Worm (Caenorhabditis elegans): ENCODE results near the gene F13D11.4.

Gene F13D11.4

ce11 chrX:5839643-5840042 is 5.0 kb upstream of the F13D11.4 start, which contains the start of gene dct-11:
dct-11 (minus strand) TSS chrX:5839778.
- TF ChIP-seq ama-1 (optimal IDR thresholded peaks at IDR 0.05) = no peak
- TF ChIP-seq tra-4 (tag; optimal IDR thresholded peaks at IDR 0.05) = no peak
- no peak for TF ChIP-seq pes-1 (GFP tag; IDR thresholded peaks at IDR 0.05)
- TF ChIP-seq F13C5.2 (tag; optimal IDR thresholded peaks at IDR 0.05) = no peak
- TF ChIP-seq aly-1 (tag; optimal IDR thresholded peaks at IDR 0.05) = no peak
- no peak for TF ChIP-seq tbx-37 (GFP tag; conservative IDR thresholded peaks at IDR 0.05)
- TF ChIP-seq ceh-36 (tag; optimal IDR thresholded peaks at IDR 0.05) = no peak

ce11 chrX:5839143-5839542 is 4.5 kb upstream of the F13D11.4 start:
- TF ChIP-seq ets-7 (tag; optimal IDR thresholded peaks at IDR 0.05) = no peak
- TF ChIP-seq aly-1 (tag; optimal IDR thresholded peaks at IDR 0.05) = no peak

- TF ChIP-seq hnd-1 (tag; optimal IDR thresholded peaks at IDR 0.05) (no peak), B0310.2 (tag; optimal IDR thresholded peaks at IDR 0.05) (no peak), hmg-4 (GFP tag; optimal IDR thresholded peaks at IDR 0.05) (no peak), ceh-36 (tag; optimal IDR thresholded peaks at IDR 0.05) (no peak), hmbx-1 (tag; optimal IDR thresholded peaks at IDR 0.05) (no peak), tra-4 (tag; optimal IDR thresholded peaks at IDR 0.05) (no peak), tbx-11 (GFP tag; IDR thresholded peaks at IDR 0.05) (no peak), sea-1 (GFP tag; conservative IDR thresholded peaks at IDR 0.05) (no peak), scrt-1 (GFP tag; IDR thresholded peaks at IDR 0.05) (no peak), ama-1 (optimal IDR thresholded peaks at IDR 0.05) (no peak), flt-1 (GFP tag; IDR thresholded peaks at IDR 0.05) (no peak), aly-1 (tag; optimal IDR thresholded peaks at IDR 0.05) (no peak), ceh-13 (GFP tag; optimal IDR thresholded peaks at IDR 0.05) (no peak)
These were observed 2.4 kb upstream of the F13D11.4 start for ce11 chrX:5837035-5837434.

DNA sequence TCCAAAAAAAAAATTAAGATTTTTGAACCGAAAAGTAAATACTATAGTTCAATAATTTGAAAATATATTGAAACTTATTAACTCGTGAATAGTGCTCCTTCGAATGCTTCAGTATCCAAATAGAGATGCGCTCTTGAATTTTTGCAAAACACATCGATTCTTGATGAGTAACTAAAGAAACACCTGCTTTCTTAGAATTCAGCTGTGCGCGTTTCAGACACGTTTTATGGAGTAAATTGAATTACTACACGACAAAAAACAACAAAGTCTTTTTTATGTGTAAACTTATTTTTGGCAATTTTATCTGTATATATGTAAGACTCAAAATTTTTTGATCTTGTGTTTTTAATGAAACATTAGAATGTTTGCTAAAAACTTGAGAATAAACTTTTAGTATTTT is 1.9 kb upstream of the F13D11.4 start:
- TF ChIP-seq tbx-37 (GFP tag; conservative IDR thresholded peaks at IDR 0.05) (no peak), ets-7 (tag; optimal IDR thresholded peaks at IDR 0.05) (no peak), B0310.2 (tag; optimal IDR thresholded peaks at IDR 0.05) (no peak), ceh-36 (tag; optimal IDR thresholded peaks at IDR 0.05) (no peak), F13C5.2 (tag; optimal IDR thresholded peaks at IDR 0.05) (no peak), hmg-4 (GFP tag; optimal IDR thresholded peaks at IDR 0.05) (no peak), flt-1 (GFP tag; IDR thresholded peaks at IDR 0.05) (no peak), aly-1 (tag; optimal IDR thresholded peaks at IDR 0.05) (no peak), ceh-13 (GFP tag; optimal IDR thresholded peaks at IDR 0.05) (no peak)

DNA sequence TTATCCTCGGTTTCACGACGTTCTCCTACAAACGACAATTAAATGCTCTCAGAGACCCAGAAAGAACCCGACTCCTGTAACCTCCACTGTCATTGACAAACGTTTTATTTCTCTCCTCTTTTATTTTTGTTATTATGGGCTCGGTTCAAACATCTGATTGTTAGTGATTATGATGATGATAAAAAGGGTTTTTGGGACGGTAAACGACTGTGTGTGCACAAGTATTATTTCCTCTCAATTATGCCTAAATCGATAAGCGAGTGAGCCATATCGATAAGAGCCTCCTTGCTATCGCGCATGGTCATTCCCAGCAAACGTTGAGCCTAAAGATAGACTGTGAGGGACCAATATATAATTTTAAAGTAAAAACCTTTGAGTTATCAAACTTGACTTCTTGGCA is 2.8 kb downstream of the F13D11.4 start:
- TF ChIP-seq ama-1 (optimal IDR thresholded peaks at IDR 0.05) (no peak), ets-7 (tag; optimal IDR thresholded peaks at IDR 0.05) (no peak), sea-1 (GFP tag; conservative IDR thresholded peaks at IDR 0.05) (no peak), tra-4 (tag; optimal IDR thresholded peaks at IDR 0.05) (no peak), scrt-1 (GFP tag; IDR thresholded peaks at IDR 0.05) (no peak), ceh-36 (tag; optimal IDR thresholded peaks at IDR 0.05) (no peak), hmg-4 (GFP tag; optimal IDR thresholded peaks at IDR 0.05) (no peak), B0310.2 (tag; optimal IDR thresholded peaks at IDR 0.05) (no peak), aly-1 (tag; optimal IDR thresholded peaks at IDR 0.05) (no peak), hmbx-1 (tag; optimal IDR thresholded peaks at IDR 0.05) (no peak), pes-1 (GFP tag; IDR thresholded peaks at IDR 0.05) (no peak), tbx-37 (GFP tag; conservative IDR thresholded peaks at IDR 0.05) (no peak), tbx-11 (GFP tag; IDR thresholded peaks at IDR 0.05) (no peak)

ce11 chrX:5829175-5829574 is 5.4 kb downstream of the F13D11.4 start, which contains the start of gene acp-5:
acp-5 (plus strand) TSS chrX:5829435.
- TF ChIP-seq B0310.2 (tag; optimal IDR thresholded peaks at IDR 0.05) = no peak
- TF ChIP-seq tra-4 (tag; optimal IDR thresholded peaks at IDR 0.05) = no peak
- TF ChIP-seq tbx-11 (GFP tag; IDR thresholded peaks at IDR 0.05) = no peak
- TF ChIP-seq scrt-1 (GFP tag; IDR thresholded peaks at IDR 0.05) = no peak
- no peak for TF ChIP-seq aly-1 (tag; optimal IDR thresholded peaks at IDR 0.05)
- no peak for TF ChIP-seq hnd-1 (tag; optimal IDR thresholded peaks at IDR 0.05)
- no peak for TF ChIP-seq ets-7 (tag; optimal IDR thresholded peaks at IDR 0.05)
- no peak for TF ChIP-seq flt-1 (GFP tag; IDR thresholded peaks at IDR 0.05)
- TF ChIP-seq ceh-13 (GFP tag; optimal IDR thresholded peaks at IDR 0.05) = no peak
- no peak for TF ChIP-seq hmg-4 (GFP tag; optimal IDR thresholded peaks at IDR 0.05)
- no peak for TF ChIP-seq sea-1 (GFP tag; conservative IDR thresholded peaks at IDR 0.05)
- no peak for TF ChIP-seq ceh-36 (tag; optimal IDR thresholded peaks at IDR 0.05)
- no peak for TF ChIP-seq F13C5.2 (tag; optimal IDR thresholded peaks at IDR 0.05)
- no peak for TF ChIP-seq tbx-37 (GFP tag; conservative IDR thresholded peaks at IDR 0.05)
- no peak for TF ChIP-seq pes-1 (GFP tag; IDR thresholded peaks at IDR 0.05)
- TF ChIP-seq hmbx-1 (tag; optimal IDR thresholded peaks at IDR 0.05) = no peak
- TF ChIP-seq ama-1 (optimal IDR thresholded peaks at IDR 0.05) = no peak

ce11 chrX:5828085-5828484 is 6.5 kb downstream of the F13D11.4 start:
- TF ChIP-seq hmg-4 (GFP tag; optimal IDR thresholded peaks at IDR 0.05) = no peak
- TF ChIP-seq ceh-36 (tag; optimal IDR thresholded peaks at IDR 0.05) = no peak

- TF ChIP-seq hnd-1 (tag; optimal IDR thresholded peaks at IDR 0.05) = no peak
- TF ChIP-seq ama-1 (optimal IDR thresholded peaks at IDR 0.05) = peak; percentile 76
These were observed 7.6 kb downstream of the F13D11.4 start for ce11 chrX:5826976-5827375.

DNA sequence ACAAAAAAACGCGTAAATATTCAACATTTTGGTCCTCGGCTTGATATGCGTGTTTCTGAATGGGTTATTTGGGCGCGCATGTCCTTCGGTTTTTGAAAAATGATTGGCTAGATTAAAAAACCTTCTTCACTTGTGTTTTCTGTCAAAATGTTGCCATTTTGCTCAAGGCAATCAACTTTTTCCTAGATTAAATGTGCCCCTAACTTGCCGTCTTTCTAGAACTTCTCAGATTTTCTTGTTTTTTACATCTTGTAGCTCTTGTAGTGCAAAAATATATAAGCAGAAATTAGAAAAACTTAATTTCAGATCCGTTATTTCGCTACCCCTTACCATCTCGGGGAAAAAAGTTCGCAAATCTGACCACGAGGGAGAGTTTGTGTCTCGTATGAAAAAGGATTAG is 12.8 kb downstream of the F13D11.4 start, which contains the start of gene hbl-1:
Gene hbl-1 (plus strand): TSS at position 301 of the 400 bp plus-strand sequence.
- TF ChIP-seq aly-1 (tag; optimal IDR thresholded peaks at IDR 0.05) (no peak), ceh-36 (tag; optimal IDR thresholded peaks at IDR 0.05) (no peak), ceh-13 (GFP tag; optimal IDR thresholded peaks at IDR 0.05) (no peak), tra-4 (tag; optimal IDR thresholded peaks at IDR 0.05) (no peak)

Data from whole organism, early embryonic.